Worm (Caenorhabditis elegans): Measurements from ENCODE around the gene math-8.

The math-8 gene

DNA sequence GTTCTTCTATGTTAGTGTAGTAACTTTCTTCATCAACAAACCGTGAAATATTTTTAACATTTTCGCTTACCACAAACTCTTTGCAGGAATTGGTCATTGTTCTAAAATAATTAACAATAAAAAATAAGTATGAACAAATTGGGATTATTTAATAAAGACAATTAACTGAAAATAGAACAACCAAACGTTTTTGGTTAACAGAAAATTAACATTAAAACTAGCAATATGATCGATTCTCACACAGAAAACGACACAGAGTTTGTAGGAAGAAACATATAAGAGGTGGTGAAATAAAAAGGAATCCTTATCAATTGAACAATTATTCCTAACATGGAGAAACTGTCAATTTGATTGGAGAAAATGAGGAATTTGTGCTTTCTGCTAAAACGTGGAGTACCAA is 10.3 kb downstream of the math-8 start, which contains the start of gene math-16:
Gene math-16 (minus strand): TSS at position 101 of the 400 bp plus-strand sequence.
- no peak for TF ChIP-seq mxl-2 (GFP tag; conservative IDR thresholded peaks at IDR 0.05)
- TF ChIP-seq nhr-77 (tag; optimal IDR thresholded peaks at IDR 0.05): no peak
- no peak for TF ChIP-seq nhr-102 (tag; optimal IDR thresholded peaks at IDR 0.05)
- TF ChIP-seq hmg-1.1 (GFP tag; IDR thresholded peaks at IDR 0.05): no peak
- TF ChIP-seq nhr-111 (GFP tag; optimal IDR thresholded peaks at IDR 0.05): no peak
- TF ChIP-seq F26F4.8 (GFP tag; conservative IDR thresholded peaks at IDR 0.05): no peak
- no peak for TF ChIP-seq nhr-76 (tag; optimal IDR thresholded peaks at IDR 0.05)
- no peak for TF ChIP-seq daf-19 (GFP tag; conservative IDR thresholded peaks at IDR 0.05)
- TF ChIP-seq egl-27 (tag; optimal IDR thresholded peaks at IDR 0.05): no peak
- no peak for TF ChIP-seq pqm-1 (tag; optimal IDR thresholded peaks at IDR 0.05)
- no peak for TF ChIP-seq R02D3.7 (tag; optimal IDR thresholded peaks at IDR 0.05)
- TF ChIP-seq Y48G9A.11 (GFP tag; IDR thresholded peaks at IDR 0.05): no peak
- TF ChIP-seq attf-4 (tag; optimal IDR thresholded peaks at IDR 0.05): no peak

DNA sequence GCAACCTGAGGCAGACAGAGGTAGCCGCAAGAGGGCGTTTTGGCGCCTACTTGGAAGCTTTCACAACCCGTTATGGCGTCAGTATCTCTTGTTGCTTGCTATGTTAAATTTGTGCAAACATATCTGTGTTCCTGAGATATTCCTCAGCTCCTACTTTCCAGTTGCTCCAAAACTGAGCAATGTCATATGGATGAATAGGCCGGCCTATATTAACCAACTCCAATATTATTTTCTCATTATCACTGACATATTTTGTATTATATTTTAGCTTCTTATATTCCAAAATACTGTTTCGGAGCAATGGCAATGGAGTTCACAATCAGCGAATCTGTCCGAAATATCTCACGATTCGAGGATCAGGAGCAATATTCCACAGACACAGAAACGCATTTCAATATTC is 13.3 kb downstream of the math-8 start, which contains the start of gene math-13:
Gene math-13 (plus strand): TSS at position 301 of the 400 bp plus-strand sequence.
- TF ChIP-seq lin-39 (tag; optimal IDR thresholded peaks at IDR 0.05): no peak
- TF ChIP-seq D1046.2 (GFP tag; IDR thresholded peaks at IDR 0.05): no peak

DNA sequence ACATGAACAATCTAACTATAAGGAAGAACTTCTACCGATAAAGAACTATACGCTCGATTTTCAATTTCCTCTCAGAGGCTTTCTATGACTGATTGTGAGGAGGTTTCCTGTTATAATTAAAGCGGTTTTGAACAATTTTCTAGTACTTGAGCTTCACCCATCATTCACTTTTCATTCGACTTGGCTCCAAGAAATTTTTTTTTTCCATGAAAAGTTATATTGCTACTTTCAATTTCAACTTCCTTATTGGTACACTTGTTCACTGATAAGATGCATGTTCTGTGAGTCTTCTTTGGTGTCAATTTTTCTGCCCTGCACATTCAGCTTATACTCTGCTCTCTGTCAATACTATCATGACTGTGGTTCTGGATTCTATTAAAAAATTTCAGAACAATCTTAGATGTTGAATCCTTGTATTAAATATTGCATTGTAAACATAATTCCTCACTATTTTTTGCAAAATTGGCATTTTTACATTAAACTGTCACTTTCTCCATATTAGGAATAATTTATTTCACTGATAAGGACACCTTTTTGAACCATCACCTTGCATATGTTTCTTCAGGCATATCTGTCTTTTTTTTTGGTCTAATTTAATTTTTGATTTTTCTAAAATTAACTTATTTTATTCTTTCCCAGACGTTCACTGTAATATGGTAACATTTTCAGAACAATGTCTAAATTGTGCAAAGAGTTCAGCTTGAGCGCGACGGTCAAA is 17.9 kb downstream of the math-8 start, which contains the start of gene math-10:
Gene math-10 (plus strand): TSS at position 668 of the 718 bp plus-strand sequence.
- TF ChIP-seq Y75B8A.6 (GFP tag; IDR thresholded peaks at IDR 0.05) (no peak), madf-9 (GFP tag; conservative IDR thresholded peaks at IDR 0.05) (no peak), ztf-11 (tag; optimal IDR thresholded peaks at IDR 0.05) (no peak), fos-1 (tag; optimal IDR thresholded peaks at IDR 0.05) (no peak), unc-62 (GFP tag; optimal IDR thresholded peaks at IDR 0.05 in 1 of 2) (peak in 1 of 2 experiments; percentile 79), unc-62 (tag; optimal IDR thresholded peaks at IDR 0.05) (no peak), nhr-6 (tag; optimal IDR thresholded peaks at IDR 0.05) (no peak), egl-43 (GFP tag; IDR thresholded peaks at IDR 0.05) (no peak), lir-3 (tag; optimal IDR thresholded peaks at IDR 0.05) (no peak), pqm-1 (tag; optimal IDR thresholded peaks at IDR 0.05) (peak; percentile 8), nhr-28 (tag; optimal IDR thresholded peaks at IDR 0.05) (peak; percentile 33), unc-130 (GFP tag; optimal IDR thresholded peaks at IDR 0.05) (no peak), nhr-77 (tag; optimal IDR thresholded peaks at IDR 0.05) (no peak), dpl-1 (GFP tag; optimal IDR thresholded peaks at IDR 0.05) (no peak), nhr-76 (tag; optimal IDR thresholded peaks at IDR 0.05) (no peak), lsy-2 (tag; optimal IDR thresholded peaks at IDR 0.05) (no peak), aha-1 (tag) (no peak), zag-1 (tag; optimal IDR thresholded peaks at IDR 0.05) (no peak), dmd-6 (GFP tag; IDR thresholded peaks at IDR 0.05) (peak; percentile 55), hlh-30 (tag; optimal IDR thresholded peaks at IDR 0.05; ENCODE audit: insufficient read depth) (no peak), mes-2 (tag; optimal IDR thresholded peaks at IDR 0.05; ENCODE audit: poor library complexity, severe bottlenecking) (no peak), ceh-20 (GFP tag; IDR thresholded peaks at IDR 0.05) (no peak), hif-1 (tag; optimal IDR thresholded peaks at IDR 0.05) (no peak), hlh-11 (tag; optimal IDR thresholded peaks at IDR 0.05) (peak; percentile 54), unc-39 (tag; optimal IDR thresholded peaks at IDR 0.05) (no peak), snpc-1.2 (GFP tag; IDR thresholded peaks at IDR 0.05) (no peak), php-3 (GFP tag; IDR thresholded peaks at IDR 0.05) (no peak), saeg-2 (GFP tag; IDR thresholded peaks at IDR 0.05) (no peak), tra-1 (GFP tag; IDR thresholded peaks at IDR 0.05) (no peak), daf-16 (GFP tag; optimal IDR thresholded peaks at IDR 0.05) (no peak), daf-16 (tag; optimal IDR thresholded peaks at IDR 0.05) (no peak), hmg-1.1 (GFP tag; IDR thresholded peaks at IDR 0.05) (no peak), cey-2 (tag; optimal IDR thresholded peaks at IDR 0.05; ENCODE audit: borderline replicate concordance, insufficient read depth) (no peak), fkh-10 (GFP tag; optimal IDR thresholded peaks at IDR 0.05) (no peak)
